Fruit fly (Drosophila melanogaster) ovary, adult (tissue): ENCODE measurements around the gene CG4743.

Experiments
- CG17801 ChIP-seq: fragments of 200-800 bp; optimal IDR thresholded peaks from 2 replicates; lab custom pipeline; 2019; ENCODE audit warnings: missing biosample characterization, mild to moderate bottlenecking, missing genetic modification characterization, moderate library complexity; ENCODE audit not compliant: partially characterized antibody

CG4743 gene

DNA sequence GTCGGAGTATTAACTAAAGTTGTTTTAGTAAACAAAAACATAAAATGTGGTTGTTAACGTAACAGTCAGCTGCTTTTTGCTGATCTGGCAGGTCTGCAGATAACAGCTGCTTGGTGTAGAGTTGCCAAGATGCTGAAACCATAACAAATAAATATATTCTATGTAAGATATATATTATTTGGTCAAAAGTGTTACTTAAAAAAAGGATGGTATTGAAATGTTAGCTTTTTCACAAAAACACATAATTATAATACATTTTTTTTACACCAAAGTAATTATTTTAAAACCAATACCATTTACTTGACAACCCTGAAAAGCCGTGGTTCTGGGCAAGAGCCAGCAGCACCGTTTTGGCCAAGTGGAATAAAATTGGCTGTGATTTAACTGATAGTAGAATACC, at the start of gene CG4743, which contains the start of gene Idh3g:
CG4743 (minus strand) TSS at position 23 of the 400 bp plus-strand sequence.
Idh3g (plus strand) TSS at position 318 of the 400 bp plus-strand sequence.
- peak; percentile 99 for TF ChIP-seq CG17801 (GFP tag; lab: Kevin White, UChicago)

DNA sequence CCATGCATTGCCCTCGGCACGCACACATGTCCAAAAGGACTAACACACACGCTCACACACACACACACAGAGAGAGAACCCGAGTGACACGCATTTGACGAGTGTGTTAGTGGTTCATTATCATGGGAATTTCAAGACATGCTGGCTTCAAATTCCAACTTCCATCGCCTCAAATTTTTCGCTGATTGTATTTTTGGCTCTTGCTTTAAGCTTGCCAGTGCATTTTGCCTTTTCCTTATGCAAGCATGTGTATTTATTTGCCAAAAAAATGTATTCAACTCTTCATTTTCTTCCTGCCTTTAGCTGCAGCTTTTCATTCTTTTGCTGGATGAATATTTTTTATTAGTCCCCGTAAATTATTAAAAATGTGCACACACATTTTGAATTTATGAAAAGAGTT, 43.4 kb upstream of the CG4743 start:
- TF ChIP-seq CG17801 (GFP tag; lab: Kevin White, UChicago): no peak

DNA sequence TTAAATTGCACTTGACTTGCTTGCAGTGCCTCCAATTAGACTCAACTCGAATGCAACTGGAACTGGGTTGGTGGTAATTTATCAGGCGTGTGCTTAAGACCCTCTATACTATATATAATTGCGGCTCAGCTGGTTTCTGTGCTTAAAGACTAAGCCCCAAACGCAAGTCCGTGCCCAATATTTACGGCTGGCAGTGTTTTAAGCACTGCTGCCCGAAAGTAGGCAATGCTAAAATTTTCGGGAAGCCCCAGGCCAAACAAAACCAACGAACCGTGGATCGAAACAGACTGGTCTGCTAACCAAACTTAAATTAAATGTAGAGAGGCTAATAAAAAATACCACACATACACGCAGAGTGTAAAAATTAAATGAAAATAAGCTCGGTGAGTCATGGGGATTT, 40.7 kb upstream of the CG4743 start:
- TF ChIP-seq CG17801 (GFP tag; lab: Kevin White, UChicago): no peak

dm6 chr3R:25720024-25720574, 39.7 kb upstream of the CG4743 start:
- TF ChIP-seq CG17801 (GFP tag; lab: Kevin White, UChicago): no peak

dm6 chr3R:25694167-25694689, 13.9 kb upstream of the CG4743 start:
- TF ChIP-seq CG17801 (GFP tag; lab: Kevin White, UChicago): no peak

DNA sequence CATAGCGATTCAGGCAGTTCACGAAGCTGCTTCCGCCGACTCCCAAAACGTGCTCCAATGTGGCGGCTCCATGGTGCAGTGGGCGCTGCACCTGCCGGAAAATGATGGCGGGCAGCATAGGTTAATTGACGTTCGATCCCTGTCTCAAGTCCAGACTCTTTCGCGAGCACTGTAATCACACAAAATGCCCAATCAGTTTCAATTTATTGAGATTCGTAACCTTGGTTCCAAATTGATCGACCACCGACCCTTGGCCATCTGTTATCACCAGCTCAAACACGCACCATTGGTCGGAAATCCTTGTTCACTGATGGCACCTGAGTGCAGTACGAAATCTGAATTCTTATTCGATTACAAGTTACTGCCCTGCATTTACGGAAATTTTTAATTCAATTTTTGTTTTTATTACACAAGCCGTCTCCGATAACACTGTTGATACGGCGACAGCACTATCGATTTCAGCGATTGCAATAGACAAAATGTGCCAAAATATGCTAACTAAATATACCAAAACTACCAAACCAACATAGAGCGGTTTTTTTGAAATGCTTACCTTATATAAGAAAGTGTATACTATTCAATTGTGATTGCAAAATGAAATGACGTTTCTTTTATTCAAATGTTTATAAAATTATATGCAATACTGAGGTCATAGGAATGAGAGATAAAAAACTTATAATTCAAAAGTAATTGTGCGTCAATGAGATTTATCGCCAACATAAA, 6.5 kb upstream of the CG4743 start, which contains the start of gene CLS:
CLS (minus strand) TSS at position 673 of the 723 bp plus-strand sequence.
- no peak for TF ChIP-seq CG17801 (GFP tag; lab: Kevin White, UChicago)

dm6 chr3R:25684859-25685258, 4.5 kb upstream of the CG4743 start, which contains the start of gene RpL27:
RpL27 (minus strand) TSS chr3R:25685051.
- peak; percentile 90 for TF ChIP-seq CG17801 (GFP tag; lab: Kevin White, UChicago)

- no peak for TF ChIP-seq CG17801 (GFP tag; lab: Kevin White, UChicago)
These were observed 1.8 kb downstream of the CG4743 start, which contains the start of the genes CG4730 and CG5039 for dm6 chr3R:25678489-25679082. CG4730 (minus strand) TSS chr3R:25678682. CG5039 (plus strand) TSS chr3R:25678683.

dm6 chr3R:25665509-25665908, 14.8 kb downstream of the CG4743 start, which contains the start of gene Lgr3:
Lgr3 (plus strand) TSS chr3R:25665809.
- no peak for TF ChIP-seq CG17801 (GFP tag; lab: Kevin White, UChicago)

- no peak for TF ChIP-seq CG17801 (GFP tag; lab: Kevin White, UChicago)
These were observed 18.0 kb downstream of the CG4743 start for dm6 chr3R:25662358-25662757.

DNA sequence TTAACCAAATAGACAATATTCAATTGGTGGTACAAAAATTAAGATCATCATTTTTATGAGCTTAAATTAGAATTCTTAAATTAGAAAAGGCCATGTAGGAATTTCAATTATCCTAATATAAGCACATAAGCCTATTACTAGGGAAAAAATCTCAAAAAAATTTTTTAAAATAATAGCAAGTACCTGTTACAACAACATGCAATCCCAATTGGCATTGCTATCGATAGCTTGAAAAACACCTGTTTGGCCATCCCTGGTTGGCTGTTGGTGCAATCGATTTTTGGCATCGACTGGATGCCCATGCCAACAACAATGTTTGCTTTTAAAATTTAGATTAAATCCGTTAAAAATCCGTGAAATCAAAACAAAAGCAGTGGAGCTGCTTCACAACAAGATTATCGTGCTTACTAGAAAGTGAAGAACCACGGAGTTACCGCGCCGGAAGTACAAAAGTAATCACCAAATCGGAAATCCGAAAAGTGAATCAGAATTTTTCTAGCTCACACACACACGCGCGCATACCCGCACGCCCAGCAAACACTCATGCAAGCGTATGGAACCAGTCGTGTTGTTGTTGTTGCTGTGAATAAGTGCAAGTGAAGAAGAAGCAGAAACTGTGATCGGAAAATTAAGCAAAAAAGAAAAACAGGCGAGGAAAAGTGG, 18.7 kb downstream of the CG4743 start, which contains the start of gene RASSF8:
RASSF8 (plus strand) TSS at position 265 of the 663 bp plus-strand sequence.
- TF ChIP-seq CG17801 (GFP tag; lab: Kevin White, UChicago): peak; percentile 48

dm6 chr3R:25660985-25661530, 19.3 kb downstream of the CG4743 start, which contains the start of gene Tnks:
Tnks (minus strand) TSS chr3R:25661286.
- TF ChIP-seq CG17801 (GFP tag; lab: Kevin White, UChicago): no peak

DNA sequence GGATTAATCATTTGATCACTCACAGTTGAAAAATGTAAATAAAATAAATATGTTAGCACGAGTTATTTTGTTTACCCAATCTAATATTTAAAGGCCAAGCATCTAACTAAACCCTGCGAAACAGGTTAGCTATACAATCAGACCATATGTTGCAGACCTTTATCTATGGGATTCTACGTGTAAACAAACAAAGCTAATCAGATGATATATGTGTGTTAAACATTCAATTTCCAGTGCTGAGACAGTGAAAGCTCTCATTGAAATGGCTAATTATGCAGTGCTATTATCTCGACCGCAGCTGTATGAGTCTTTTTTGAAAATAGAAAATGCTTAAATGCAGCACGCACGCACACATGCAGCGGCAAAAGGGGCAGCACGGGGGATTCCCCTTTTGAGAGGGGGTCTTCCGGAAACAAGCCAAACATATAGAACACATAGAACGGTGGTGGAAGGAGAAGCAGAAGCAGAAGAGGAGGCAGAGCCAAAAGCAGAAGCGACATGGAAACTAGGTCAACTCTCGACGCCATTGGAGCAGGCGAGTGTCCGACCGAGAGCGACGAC, 20.4 kb downstream of the CG4743 start:
- no peak for TF ChIP-seq CG17801 (GFP tag; lab: Kevin White, UChicago)
